Fruit fly (Drosophila melanogaster) whole organism, embryonic: Measurements from ENCODE around the gene RpS25.
A peak's percentile ranks its signal among the peaks of the same experiment; 100 is the strongest.

Experiments
- Asciz ChIP-seq: fragments of 200-800 bp; sonication (Bioruptor generic); optimal IDR thresholded peaks from 2 replicates; lab custom pipeline; 2017; ENCODE audit warnings: missing biosample characterization, mild to moderate bottlenecking, missing genetic modification characterization, missing genetic modification reagents
- BEAF-32 ChIP-seq: fragments of 200-800 bp; sonication (Bioruptor generic); optimal IDR thresholded peaks from 3 replicates; lab custom pipeline; 2017; ENCODE audit warnings: missing biosample characterization, missing genetic modification characterization, mild to moderate bottlenecking, moderate library complexity, missing genetic modification reagents
- CG10209 ChIP-seq: fragments of 200-800 bp; sonication (Bioruptor generic); optimal IDR thresholded peaks from 3 replicates; lab custom pipeline; 2017; ENCODE audit warnings: missing biosample characterization, mild to moderate bottlenecking, missing genetic modification characterization, missing genetic modification reagents
- CG1024 ChIP-seq: fragments of 200-800 bp; sonication (Bioruptor generic); IDR thresholded peaks from 2 replicates; pipeline ENCODE4 v1.3.6; 2022; ENCODE audit warnings: missing biosample characterization, missing genetic modification characterization
- CG10565 ChIP-seq: fragments of 200-800 bp; sonication (Bioruptor generic); optimal IDR thresholded peaks from 3 replicates; lab custom pipeline; 2016; ENCODE audit warnings: missing biosample characterization, mild to moderate bottlenecking, missing genetic modification characterization
- CG11723 ChIP-seq: fragments of 200-800 bp; sonication (Bioruptor generic); optimal IDR thresholded peaks from 2 replicates; lab custom pipeline; 2017; ENCODE audit warnings: missing biosample characterization, mild to moderate bottlenecking, missing genetic modification characterization
- CG12391 ChIP-seq: fragments of 200-800 bp; sonication (Bioruptor generic); optimal IDR thresholded peaks from 3 replicates; lab custom pipeline; 2018; ENCODE audit warnings: missing biosample characterization, mild to moderate bottlenecking, missing genetic modification characterization, moderate library complexity
- CG14441 ChIP-seq: fragments of 200-800 bp; sonication (Bioruptor generic); IDR thresholded peaks from 2 replicates; pipeline ENCODE4 v1.3.6; 2022; ENCODE audit warnings: missing biosample characterization, missing genetic modification characterization
- CG14965 ChIP-seq: fragments of 200-800 bp; sonication (Bioruptor generic); optimal IDR thresholded peaks from 2 replicates; lab custom pipeline; 2016; ENCODE audit warnings: missing biosample characterization, missing genetic modification characterization, borderline replicate concordance
- CG17912 ChIP-seq: fragments of 200-800 bp; sonication (Bioruptor generic); optimal IDR thresholded peaks from 2 replicates; lab custom pipeline; 2018; ENCODE audit warnings: missing biosample characterization, mild to moderate bottlenecking, missing genetic modification characterization
- CG18476 ChIP-seq: fragments of 200-800 bp; sonication (Bioruptor generic); optimal IDR thresholded peaks from 2 replicates; lab custom pipeline; 2016; ENCODE audit warnings: missing biosample characterization, mild to moderate bottlenecking, missing genetic modification characterization
- CG30020 ChIP-seq: fragments of 200-800 bp; optimal IDR thresholded peaks from 2 replicates; lab custom pipeline; 2019; ENCODE audit warnings: missing biosample characterization, mild to moderate bottlenecking, missing genetic modification characterization, moderate library complexity
- CG3065 ChIP-seq: fragments of 200-800 bp; sonication (Bioruptor generic); optimal IDR thresholded peaks from 2 replicates; lab custom pipeline; 2016; ENCODE audit warnings: missing biosample characterization, missing genetic modification characterization
- CG3281 ChIP-seq: fragments of 200-800 bp; sonication (Bioruptor generic); optimal IDR thresholded peaks from 3 replicates; lab custom pipeline; 2017; ENCODE audit warnings: missing biosample characterization, mild to moderate bottlenecking, missing genetic modification characterization
- CG4328 ChIP-seq: fragments of 200-800 bp; sonication (Bioruptor generic); optimal IDR thresholded peaks from 3 replicates; lab custom pipeline; 2017; ENCODE audit warnings: missing biosample characterization, missing genetic modification reagents, missing genetic modification characterization
- CG6654 ChIP-seq: fragments of 200-800 bp; sonication (Bioruptor generic); optimal IDR thresholded peaks from 2 replicates; lab custom pipeline; 2017; ENCODE audit warnings: missing biosample characterization, mild to moderate bottlenecking, missing genetic modification characterization
- CG6813 ChIP-seq: fragments of 200-800 bp; sonication (Bioruptor generic); optimal IDR thresholded peaks from 2 replicates; lab custom pipeline; 2017; ENCODE audit warnings: missing biosample characterization, missing genetic modification characterization, mild to moderate bottlenecking, moderate library complexity, missing genetic modification reagents
- CG7987 ChIP-seq: fragments of 200-800 bp; sonication (Bioruptor generic); optimal IDR thresholded peaks from 2 replicates; lab custom pipeline; 2018; ENCODE audit warnings: missing biosample characterization, mild to moderate bottlenecking, missing genetic modification characterization, moderate library complexity
- CG8478 ChIP-seq: fragments of >200 bp; optimal IDR thresholded peaks from 2 replicates; lab custom pipeline; 2018
- CG8924 ChIP-seq: fragments of 200-800 bp; optimal IDR thresholded peaks from 3 replicates; lab custom pipeline; 2019; ENCODE audit warnings: missing biosample characterization, mild to moderate bottlenecking, missing genetic modification characterization, moderate library complexity
- CkIIα-i1 ChIP-seq: fragments of 200-800 bp; sonication (Bioruptor generic); IDR thresholded peaks from 2 replicates; pipeline ENCODE4 v1.3.6; 2022; ENCODE audit warnings: missing biosample characterization, missing genetic modification characterization
- Dip3 ChIP-seq: fragments of 200-800 bp; sonication (Bioruptor generic); optimal IDR thresholded peaks from 3 replicates; lab custom pipeline; 2016; ENCODE audit warnings: missing biosample characterization, missing genetic modification characterization
- Dp ChIP-seq: fragments of 200-800 bp; sonication (Bioruptor generic); optimal IDR thresholded peaks from 2 replicates; lab custom pipeline; 2018; ENCODE audit warnings: missing biosample characterization, mild to moderate bottlenecking, missing genetic modification characterization, moderate library complexity
- Dref ChIP-seq: fragments of 200-800 bp; sonication (Bioruptor generic); IDR thresholded peaks from 2 replicates; pipeline ENCODE4 v1.3.6; 2022; ENCODE audit warnings: missing biosample characterization, missing genetic modification characterization
- E2f2 ChIP-seq: fragments of 200-800 bp; sonication (Bioruptor generic); IDR thresholded peaks from 2 replicates; pipeline ENCODE4 v1.3.6; 2022; ENCODE audit warnings: missing biosample characterization, missing genetic modification characterization
- Ets97D ChIP-seq: fragments of 200-800 bp; sonication (Bioruptor generic); optimal IDR thresholded peaks from 3 replicates; lab custom pipeline; 2016; ENCODE audit warnings: missing biosample characterization, missing genetic modification characterization
- HLHmδ ChIP-seq: fragments of 200-800 bp; sonication (Bioruptor generic); optimal IDR thresholded peaks from 2 replicates; lab custom pipeline; 2018; ENCODE audit warnings: missing biosample characterization, mild to moderate bottlenecking, missing genetic modification characterization, moderate library complexity
- Hr3 ChIP-seq: fragments of 200-800 bp; sonication (Bioruptor generic); optimal IDR thresholded peaks from 3 replicates; lab custom pipeline; 2016; ENCODE audit warnings: missing biosample characterization, missing genetic modification characterization
- Hr51 ChIP-seq, 2 experiments: fragments of 200-800 bp; sonication (Bioruptor generic); optimal IDR thresholded peaks; 2 replicates in 1 of 2; 3 replicates in 1 of 2; lab custom pipeline; 2016 to 2018; ENCODE audit warnings: missing biosample characterization in 2 of 2, missing genetic modification characterization in 2 of 2, mild to moderate bottlenecking in 1 of 2, moderate library complexity in 1 of 2
- Hsf ChIP-seq: fragments of 200-800 bp; sonication (Bioruptor generic); optimal IDR thresholded peaks from 3 replicates; lab custom pipeline; 2016; ENCODE audit warnings: missing biosample characterization, missing genetic modification characterization
- NC2β ChIP-seq: fragments of 200-800 bp; sonication (Bioruptor generic); optimal IDR thresholded peaks from 2 replicates; lab custom pipeline; 2016; ENCODE audit warnings: missing biosample characterization, missing genetic modification characterization
- Sry-δ ChIP-seq: fragments of 200-800 bp; sonication (Bioruptor generic); optimal IDR thresholded peaks from 2 replicates; lab custom pipeline; 2016; ENCODE audit warnings: missing biosample characterization, missing genetic modification characterization
- Taf1 ChIP-seq: fragments of 200-800 bp; sonication (Bioruptor generic); IDR thresholded peaks from 2 replicates; pipeline ENCODE4 v1.3.6; 2022; ENCODE audit warnings: missing biosample characterization, missing genetic modification characterization
- Trl ChIP-seq, 3 experiments: fragments of >200 bp in 2 of 3; fragments of 200-800 bp in 1 of 3; sonication (Bioruptor generic) in 1 of 3; optimal IDR thresholded peaks; 2 replicates in 1 of 3; 3 replicates in 2 of 3; lab custom pipeline; 2016 to 2017; ENCODE audit warnings: missing biosample characterization in 1 of 3, missing genetic modification characterization in 1 of 3
- Vsx1 ChIP-seq: fragments of 200-800 bp; sonication (Bioruptor generic); optimal IDR thresholded peaks from 2 replicates; lab custom pipeline; 2017; ENCODE audit warnings: missing biosample characterization, mild to moderate bottlenecking, missing genetic modification characterization, missing genetic modification reagents
- crol ChIP-seq: fragments of 200-800 bp; sonication (Bioruptor generic); IDR thresholded peaks from 2 replicates; pipeline ENCODE4 v1.3.6; 2022; ENCODE audit warnings: missing biosample characterization, missing genetic modification characterization
- danr ChIP-seq: fragments of 200-800 bp; sonication (Bioruptor generic); IDR thresholded peaks from 2 replicates; pipeline ENCODE4 v1.3.6; 2022; ENCODE audit warnings: missing biosample characterization, missing genetic modification characterization
- dpn ChIP-seq, 2 experiments: fragments of 200-800 bp; sonication (Bioruptor generic); optimal IDR thresholded peaks; 3 replicates each; lab custom pipeline; 2016; ENCODE audit warnings: missing biosample characterization in 2 of 2, missing genetic modification characterization in 2 of 2
- ewg ChIP-seq: fragments of 200-800 bp; sonication (Bioruptor generic); optimal IDR thresholded peaks from 3 replicates; lab custom pipeline; 2017; ENCODE audit warnings: mild to moderate bottlenecking, missing biosample characterization, missing genetic modification reagents, missing genetic modification characterization
- mirr ChIP-seq: fragments of 200-800 bp; sonication (Bioruptor generic); optimal IDR thresholded peaks from 3 replicates; lab custom pipeline; 2018; ENCODE audit warnings: missing biosample characterization, mild to moderate bottlenecking, missing genetic modification characterization
- phol ChIP-seq: fragments of 200-800 bp; sonication (Bioruptor generic); optimal IDR thresholded peaks from 3 replicates; lab custom pipeline; 2018; ENCODE audit warnings: missing biosample characterization, mild to moderate bottlenecking, missing genetic modification characterization, moderate library complexity
- pnt ChIP-seq: fragments of 200-800 bp; sonication (Bioruptor generic); optimal IDR thresholded peaks from 3 replicates; lab custom pipeline; 2016; ENCODE audit warnings: missing biosample characterization, missing genetic modification characterization
- prd ChIP-seq, 3 experiments: fragments of >200 bp in 2 of 3; fragments of 200-800 bp in 1 of 3; sonication (Bioruptor generic) in 1 of 3; optimal IDR thresholded peaks in 2 of 3; IDR thresholded peaks in 1 of 3; 2 replicates in 2 of 3; 3 replicates in 1 of 3; pipeline versions ENCODE4 v1.3.6 to Lab custom; 2017 to 2022; ENCODE audit warnings: missing biosample characterization in 1 of 3, missing genetic modification characterization in 1 of 3
- row ChIP-seq: fragments of 200-800 bp; sonication (Bioruptor generic); IDR thresholded peaks from 3 replicates; pipeline ENCODE4 v1.3.6; 2022; ENCODE audit warnings: missing biosample characterization, missing genetic modification characterization
- salm ChIP-seq: fragments of 200-800 bp; sonication (Bioruptor generic); optimal IDR thresholded peaks from 2 replicates; lab custom pipeline; 2018; ENCODE audit warnings: missing biosample characterization, mild to moderate bottlenecking, missing genetic modification characterization
- slou ChIP-seq: fragments of 200-800 bp; sonication (Bioruptor generic); optimal IDR thresholded peaks from 3 replicates; lab custom pipeline; 2016; ENCODE audit warnings: missing biosample characterization, missing genetic modification characterization
- slp2 ChIP-seq: fragments of 200-800 bp; sonication (Bioruptor generic); optimal IDR thresholded peaks from 2 replicates; lab custom pipeline; 2016; ENCODE audit warnings: missing biosample characterization, missing genetic modification characterization
- tio ChIP-seq: fragments of 200-800 bp; sonication (Bioruptor generic); optimal IDR thresholded peaks from 2 replicates; lab custom pipeline; 2017; ENCODE audit warnings: missing biosample characterization, missing genetic modification characterization, inconsistent platforms
- zen2 ChIP-seq: fragments of 200-800 bp; sonication (Bioruptor generic); IDR thresholded peaks from 3 replicates; pipeline ENCODE4 v1.3.6; 2022; ENCODE audit warnings: missing biosample characterization, missing genetic modification characterization; ENCODE audit not compliant: partially characterized antibody

Gene RpS25

dm6 chr3R:11200885-11201421 is 15.1 kb downstream of the RpS25 start (continued):
- TF ChIP-seq row (GFP tag; lab: Robert Waterston, UW) (peak; percentile 92), CG14965 (GFP tag; lab: Kevin White, UChicago) (no peak), CG3065 (GFP tag; lab: Kevin White, UChicago) (no peak), CG3281 (peak; percentile 63), CG6813 (GFP tag; lab: Kevin White, UChicago) (peak; percentile 35), CG8478 (no peak), CkIIα-i1 (GFP tag; lab: Robert Waterston, UW) (no peak), CG10209 (peak; percentile 55), CG7987 (GFP tag; lab: Kevin White, UChicago) (no peak), BEAF-32 (GFP tag; lab: Kevin White, UChicago) (no peak), Trl (optimal IDR thresholded peaks at IDR 0.05; lab: Kevin White, UChicago) (no peak), Trl (GFP tag; optimal IDR thresholded peaks at IDR 0.05; lab: Kevin White, UChicago) (no peak), tio (GFP tag; lab: Kevin White, UChicago) (peak; percentile 55), CG4328 (no peak), E2f2 (GFP tag; lab: Robert Waterston, UW) (peak; percentile 19; the same call in 1 of the 2 replicates), phol (tag; lab: Kevin White, UChicago) (peak; percentile 53), CG11723 (no peak), prd (optimal IDR thresholded peaks at IDR 0.05; lab: Kevin White, UChicago) (no peak), prd (GFP tag; IDR thresholded peaks at IDR 0.05; lab: Robert Waterston, UW) (peak; percentile 67), Taf1 (GFP tag; lab: Robert Waterston, UW) (no peak), dpn (GFP tag; optimal IDR thresholded peaks at IDR 0.05; lab: Kevin White, UChicago) (peak in 1 of 2 experiments; percentile 65), Dp (GFP tag; lab: Kevin White, UChicago) (no peak), pnt (no peak), Hr3 (GFP tag; lab: Kevin White, UChicago) (peak; percentile 41), Dref (GFP tag; lab: Robert Waterston, UW) (no peak), CG14441 (GFP tag; lab: Robert Waterston, UW) (peak; percentile 75), danr (GFP tag; lab: Robert Waterston, UW) (no peak), CG1024 (GFP tag; lab: Robert Waterston, UW) (no peak), NC2β (GFP tag; lab: Kevin White, UChicago) (no peak), CG12391 (tag; lab: Kevin White, UChicago) (peak; percentile 60), Ets97D (GFP tag; lab: Kevin White, UChicago) (no peak), Sry-δ (GFP tag; lab: Kevin White, UChicago) (no peak), CG6654 (GFP tag; lab: Kevin White, UChicago) (peak; percentile 7), mirr (GFP tag; lab: Kevin White, UChicago) (no peak), slou (GFP tag; lab: Kevin White, UChicago) (peak; percentile 5), slp2 (no peak), Hr51 (GFP tag; optimal IDR thresholded peaks at IDR 0.05; lab: Kevin White, UChicago) (peak in 1 of 2 experiments; percentile 77), CG17912 (GFP tag; lab: Kevin White, UChicago) (no peak), Vsx1 (GFP tag; lab: Kevin White, UChicago) (no peak), CG30020 (tag; lab: Kevin White, UChicago) (no peak), zen2 (no peak), ewg (no peak), CG18476 (GFP tag; lab: Kevin White, UChicago) (peak; percentile 37), CG8924 (tag; lab: Kevin White, UChicago) (peak; percentile 58), CG10565 (no peak), Asciz (GFP tag; lab: Kevin White, UChicago) (peak; percentile 32), Hsf (GFP tag; lab: Kevin White, UChicago) (no peak), crol (no peak), salm (tag; lab: Kevin White, UChicago) (peak; percentile 20), HLHmδ (no peak), Dip3 (peak; percentile 39)
